Worm (Caenorhabditis elegans): Measurements from ENCODE around the gene K10H10.13.
A peak's percentile ranks its signal among the peaks of the same experiment; 100 is the strongest.

ce11 chrII:14537728-14538127, 26.6 kb upstream of the K10H10.13 start, which contains the start of the genes clec-147 and C04H5.7:
- no peak for TF ChIP-seq lin-35 (GFP tag; optimal IDR thresholded peaks at IDR 0.05)
- no peak for TF ChIP-seq mdl-1 (tag; optimal IDR thresholded peaks at IDR 0.05)
- TF ChIP-seq efl-1 (optimal IDR thresholded peaks at IDR 0.05) = no peak
- peak in 1 of 2 experiments; percentile 51 for TF ChIP-seq efl-1 (GFP tag; optimal IDR thresholded peaks at IDR 0.05 in 1 of 2)
